Worm (Caenorhabditis elegans): ENCODE measurements around the gene spig-7.

Gene spig-7

ce11 chrV:1494469-1494868 lies at the start of gene spig-7:
Gene spig-7 (plus strand): TSS chrV:1494769.
- no peak for TF ChIP-seq R02D3.7 (tag; optimal IDR thresholded peaks at IDR 0.05)

ce11 chrV:1445081-1445480 lies 49.5 kb upstream of the spig-7 start, which contains the start of gene cnc-5:
Gene cnc-5 (plus strand): TSS chrV:1445381.
- TF ChIP-seq peb-1 (tag; optimal IDR thresholded peaks at IDR 0.05) (no peak), ZK546.5 (tag; optimal IDR thresholded peaks at IDR 0.05) (no peak), dmd-4 (tag; optimal IDR thresholded peaks at IDR 0.05) (no peak), elt-1 (tag; optimal IDR thresholded peaks at IDR 0.05) (no peak), nhr-129 (tag; optimal IDR thresholded peaks at IDR 0.05) (no peak), mdl-1 (tag; optimal IDR thresholded peaks at IDR 0.05) (no peak), Y55F3AM.14 (GFP tag; optimal IDR thresholded peaks at IDR 0.05) (no peak), blmp-1 (tag; optimal IDR thresholded peaks at IDR 0.05; ENCODE audit: insufficient read depth) (no peak), mab-5 (tag; optimal IDR thresholded peaks at IDR 0.05) (no peak), elt-3 (tag; optimal IDR thresholded peaks at IDR 0.05) (no peak), nhr-237 (tag; optimal IDR thresholded peaks at IDR 0.05) (no peak), egl-27 (tag; optimal IDR thresholded peaks at IDR 0.05) (no peak)

- no peak for TF ChIP-seq ceh-82 (tag; optimal IDR thresholded peaks at IDR 0.05)
- TF ChIP-seq sma-3 (GFP tag; optimal IDR thresholded peaks at IDR 0.05), result peak; percentile 56
- no peak for TF ChIP-seq nhr-129 (tag; optimal IDR thresholded peaks at IDR 0.05)
- no peak for TF ChIP-seq sem-4 (tag; optimal IDR thresholded peaks at IDR 0.05)
- TF ChIP-seq nhr-25 (tag; optimal IDR thresholded peaks at IDR 0.05), result no peak
- TF ChIP-seq ztf-11 (tag; optimal IDR thresholded peaks at IDR 0.05), result no peak
- no peak for TF ChIP-seq fos-1 (tag; optimal IDR thresholded peaks at IDR 0.05)
- TF ChIP-seq aly-2 (tag; optimal IDR thresholded peaks at IDR 0.05), result no peak
- no peak for TF ChIP-seq mbf-1 (tag; optimal IDR thresholded peaks at IDR 0.05)
- TF ChIP-seq gmeb-1 (tag; optimal IDR thresholded peaks at IDR 0.05), result no peak
- no peak for TF ChIP-seq sma-9 (GFP tag; optimal IDR thresholded peaks at IDR 0.05)
- no peak for TF ChIP-seq sma-9 (tag; optimal IDR thresholded peaks at IDR 0.05)
- peak; percentile 79 for TF ChIP-seq ama-1 (optimal IDR thresholded peaks at IDR 0.05)
Observed at ce11 chrV:1447079-1447478, 47.5 kb upstream of the spig-7 start, which contains the start of gene cnc-4. Gene cnc-4 (plus strand): TSS chrV:1447195.

- TF ChIP-seq ztf-4 (tag; optimal IDR thresholded peaks at IDR 0.05) (no peak), ama-1 (optimal IDR thresholded peaks at IDR 0.05) (peak; percentile 50), nhr-21 (tag; optimal IDR thresholded peaks at IDR 0.05) (peak; percentile 34), sma-3 (GFP tag; optimal IDR thresholded peaks at IDR 0.05) (peak; percentile 68)
Observed at ce11 chrV:1447724-1448123, 46.8 kb upstream of the spig-7 start, which contains the start of gene cnc-3. Gene cnc-3 (plus strand): TSS chrV:1448004.

ce11 chrV:1450160-1450559 lies 44.4 kb upstream of the spig-7 start, which contains the start of gene cnc-2:
Gene cnc-2 (minus strand): TSS chrV:1450183.
- TF ChIP-seq nhr-21 (tag; optimal IDR thresholded peaks at IDR 0.05), result peak; percentile 9
- TF ChIP-seq snpc-4 (tag; optimal IDR thresholded peaks at IDR 0.05), result no peak
- no peak for TF ChIP-seq egl-27 (tag; optimal IDR thresholded peaks at IDR 0.05)
- peak; percentile 52 for TF ChIP-seq sma-3 (GFP tag; optimal IDR thresholded peaks at IDR 0.05)
- TF ChIP-seq nhr-77 (tag; optimal IDR thresholded peaks at IDR 0.05), result no peak
- TF ChIP-seq alr-1 (tag; optimal IDR thresholded peaks at IDR 0.05), result no peak
- TF ChIP-seq Y55F3AM.14 (GFP tag; optimal IDR thresholded peaks at IDR 0.05), result no peak
- no peak for TF ChIP-seq C34F6.9 (tag; optimal IDR thresholded peaks at IDR 0.05)
- TF ChIP-seq nhr-12 (tag; optimal IDR thresholded peaks at IDR 0.05), result no peak

- TF ChIP-seq nhr-237 (tag; optimal IDR thresholded peaks at IDR 0.05) (no peak), blmp-1 (tag; optimal IDR thresholded peaks at IDR 0.05; ENCODE audit: insufficient read depth) (no peak), ama-1 (optimal IDR thresholded peaks at IDR 0.05) (no peak), nhr-23 (tag; optimal IDR thresholded peaks at IDR 0.05) (no peak), Y55F3AM.14 (GFP tag; optimal IDR thresholded peaks at IDR 0.05) (no peak), crh-2 (tag; optimal IDR thresholded peaks at IDR 0.05) (no peak), alr-1 (tag; optimal IDR thresholded peaks at IDR 0.05) (no peak), ztf-1 (GFP tag; conservative IDR thresholded peaks at IDR 0.05) (no peak), mab-5 (tag; optimal IDR thresholded peaks at IDR 0.05) (no peak), sma-9 (GFP tag; optimal IDR thresholded peaks at IDR 0.05) (no peak), sma-9 (tag; optimal IDR thresholded peaks at IDR 0.05) (no peak), dmd-4 (tag; optimal IDR thresholded peaks at IDR 0.05) (no peak), aly-2 (tag; optimal IDR thresholded peaks at IDR 0.05) (no peak), gmeb-1 (tag; optimal IDR thresholded peaks at IDR 0.05) (no peak), skn-1 (tag; optimal IDR thresholded peaks at IDR 0.05) (no peak), snpc-4 (tag; optimal IDR thresholded peaks at IDR 0.05) (no peak), nhr-10 (tag; optimal IDR thresholded peaks at IDR 0.05) (no peak), mbf-1 (tag; optimal IDR thresholded peaks at IDR 0.05) (no peak), F13H6.1 (tag; optimal IDR thresholded peaks at IDR 0.05) (no peak), nhr-6 (tag; optimal IDR thresholded peaks at IDR 0.05) (no peak), peb-1 (tag; optimal IDR thresholded peaks at IDR 0.05) (no peak)
Observed at ce11 chrV:1451334-1451733, 43.2 kb upstream of the spig-7 start, which contains the start of gene srj-23. Gene srj-23 (plus strand): TSS chrV:1451634.

All from whole organism, L2 larva.